Worm (Caenorhabditis elegans): ENCODE measurements around the gene Y34B4A.10.

The Y34B4A.10 gene

ce11 chrX:5244041-5244440, 5.7 kb upstream of the Y34B4A.10 start, which contains the start of gene Y34B4A.7 (continued):
- TF ChIP-seq ama-1 (optimal IDR thresholded peaks at IDR 0.05): no peak
- TF ChIP-seq daf-12 (tag; optimal IDR thresholded peaks at IDR 0.05): no peak
- TF ChIP-seq pha-4 (GFP tag; IDR thresholded peaks at IDR 0.05): no peak
- no peak for TF ChIP-seq pha-4 (tag; optimal IDR thresholded peaks at IDR 0.05)
- no peak for TF ChIP-seq zag-1 (tag; optimal IDR thresholded peaks at IDR 0.05)
- no peak for TF ChIP-seq F44E2.7 (GFP tag; IDR thresholded peaks at IDR 0.05)
- no peak for TF ChIP-seq sdz-12 (GFP tag; optimal IDR thresholded peaks at IDR 0.05)
- TF ChIP-seq egl-43 (GFP tag; IDR thresholded peaks at IDR 0.05): no peak
- TF ChIP-seq ZK546.5 (tag; optimal IDR thresholded peaks at IDR 0.05): no peak
- no peak for TF ChIP-seq lin-15B (tag; optimal IDR thresholded peaks at IDR 0.05)
- TF ChIP-seq lin-13 (GFP tag; optimal IDR thresholded peaks at IDR 0.05): peak; percentile 38
- TF ChIP-seq cey-2 (tag; optimal IDR thresholded peaks at IDR 0.05; ENCODE audit: borderline replicate concordance, insufficient read depth): no peak
- TF ChIP-seq set-16 (GFP tag; IDR thresholded peaks at IDR 0.05): no peak

ce11 chrX:5248754-5249153, 949 bp upstream of the Y34B4A.10 start:
- TF ChIP-seq nhr-10 (tag; optimal IDR thresholded peaks at IDR 0.05) (no peak), nhr-111 (GFP tag; optimal IDR thresholded peaks at IDR 0.05) (no peak), zfp-2 (tag; optimal IDR thresholded peaks at IDR 0.05) (no peak), egl-43 (GFP tag; IDR thresholded peaks at IDR 0.05) (no peak), aha-1 (tag) (peak; percentile 63), mep-1 (tag; optimal IDR thresholded peaks at IDR 0.05) (no peak), nhr-237 (tag; optimal IDR thresholded peaks at IDR 0.05) (no peak), lin-29 (GFP tag; IDR thresholded peaks at IDR 0.05) (no peak), spr-3 (GFP tag; optimal IDR thresholded peaks at IDR 0.05) (no peak)

- TF ChIP-seq Y75B8A.6 (GFP tag; IDR thresholded peaks at IDR 0.05) (no peak), daf-16 (GFP tag; optimal IDR thresholded peaks at IDR 0.05) (no peak), daf-16 (tag; optimal IDR thresholded peaks at IDR 0.05) (peak; percentile 69), nhr-28 (tag; optimal IDR thresholded peaks at IDR 0.05) (peak; percentile 73), ceh-28 (tag; optimal IDR thresholded peaks at IDR 0.05) (no peak), mep-1 (tag; optimal IDR thresholded peaks at IDR 0.05) (peak; percentile 20), zip-11 (GFP tag; IDR thresholded peaks at IDR 0.05) (no peak), arid-1 (GFP tag; conservative IDR thresholded peaks at IDR 0.05) (no peak), dve-1 (tag; optimal IDR thresholded peaks at IDR 0.05; ENCODE audit: insufficient read depth) (peak; percentile 33), gei-8 (GFP tag; optimal IDR thresholded peaks at IDR 0.05) (no peak), mxl-2 (GFP tag; conservative IDR thresholded peaks at IDR 0.05) (no peak), pha-4 (GFP tag; IDR thresholded peaks at IDR 0.05) (no peak), pha-4 (tag; optimal IDR thresholded peaks at IDR 0.05) (no peak), pqm-1 (tag; optimal IDR thresholded peaks at IDR 0.05) (peak; percentile 83), lin-1 (GFP tag; IDR thresholded peaks at IDR 0.05) (peak; percentile 69; the same call in 1 of the 2 replicates), zfp-2 (tag; optimal IDR thresholded peaks at IDR 0.05) (no peak), mxl-3 (GFP tag; optimal IDR thresholded peaks at IDR 0.05) (peak; percentile 36), hlh-11 (tag; optimal IDR thresholded peaks at IDR 0.05) (peak; percentile 75), T20F7.1 (GFP tag; optimal IDR thresholded peaks at IDR 0.05) (no peak), daf-8 (GFP tag; IDR thresholded peaks at IDR 0.05) (no peak), unc-130 (GFP tag; optimal IDR thresholded peaks at IDR 0.05) (no peak), lin-29 (GFP tag; IDR thresholded peaks at IDR 0.05) (no peak), mdl-1 (tag; optimal IDR thresholded peaks at IDR 0.05) (peak in 1 of 2 experiments; percentile 21), aly-2 (tag; optimal IDR thresholded peaks at IDR 0.05) (no peak), nhr-76 (tag; optimal IDR thresholded peaks at IDR 0.05) (no peak), spr-1 (tag; optimal IDR thresholded peaks at IDR 0.05) (peak; percentile 31), lir-3 (tag; optimal IDR thresholded peaks at IDR 0.05) (no peak), nhr-111 (GFP tag; optimal IDR thresholded peaks at IDR 0.05) (no peak), fkh-10 (GFP tag; optimal IDR thresholded peaks at IDR 0.05) (no peak), tra-1 (GFP tag; IDR thresholded peaks at IDR 0.05) (0 out of 2 replicates have a peak, but pooled peaks have one; percentile 12), F44E2.7 (GFP tag; IDR thresholded peaks at IDR 0.05) (no peak), Y48G9A.11 (GFP tag; IDR thresholded peaks at IDR 0.05) (no peak), php-3 (GFP tag; IDR thresholded peaks at IDR 0.05) (peak; percentile 69), ZK546.5 (tag; optimal IDR thresholded peaks at IDR 0.05) (no peak), hlh-30 (tag; optimal IDR thresholded peaks at IDR 0.05; ENCODE audit: insufficient read depth) (peak; percentile 2), dmd-6 (GFP tag; IDR thresholded peaks at IDR 0.05) (peak; percentile 74)
Measured at ce11 chrX:5252798-5253197, 3.1 kb downstream of the Y34B4A.10 start, which contains the start of gene nspg-14. nspg-14 (plus strand) TSS chrX:5253047.

Data from whole organism, L4 larva.